Fruit fly (Drosophila melanogaster): Measurements from ENCODE around the gene bocks.

The bocks gene

DNA sequence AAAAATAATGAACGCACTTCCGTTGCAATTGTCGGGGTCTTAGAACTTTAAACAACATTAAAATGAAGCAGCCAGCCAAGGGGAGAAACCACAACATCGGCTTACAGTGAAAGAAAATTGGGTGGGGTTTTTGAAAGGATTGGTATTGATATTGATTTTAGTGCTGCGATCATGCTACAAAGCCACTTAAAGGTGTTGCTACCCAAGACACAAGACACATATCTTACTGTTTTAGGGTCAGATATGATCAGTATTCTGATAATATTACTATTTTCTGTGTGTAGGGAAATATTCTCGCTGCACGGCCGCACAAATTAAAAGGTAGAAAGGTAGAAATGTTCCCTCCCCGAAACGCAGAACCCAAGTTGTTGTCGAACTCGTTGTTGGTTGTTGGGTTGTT lies 14.3 kb upstream of the bocks start (continued):
- TF ChIP-seq CG10959 (GFP tag; IDR thresholded peaks at IDR 0.05) (peak; percentile 61), Blimp-1 (GFP tag; optimal IDR thresholded peaks at IDR 0.05) (peak; percentile 67), CG10979 (tag; optimal IDR thresholded peaks at IDR 0.05) (peak; percentile 79), nom (GFP tag; optimal IDR thresholded peaks at IDR 0.05) (peak; percentile 37), CG8089 (GFP tag; optimal IDR thresholded peaks at IDR 0.05) (peak; percentile 14), CG3407 (GFP tag; optimal IDR thresholded peaks at IDR 0.05) (peak; percentile 24), CG11723 (GFP tag; optimal IDR thresholded peaks at IDR 0.05) (peak; percentile 1), D (optimal IDR thresholded peaks at IDR 0.05) (no peak), D (GFP tag; optimal IDR thresholded peaks at IDR 0.05) (peak; percentile 51), CG31441 (GFP tag; IDR thresholded peaks at IDR 0.05) (peak; percentile 41; the same call in 1 of the 2 replicates), GATAe (GFP tag; conservative IDR thresholded peaks at IDR 0.05) (no peak), Xbp1 (GFP tag; optimal IDR thresholded peaks at IDR 0.05) (peak; percentile 9), CG18262 (tag; optimal IDR thresholded peaks at IDR 0.05) (peak; percentile 77), Atf3 (GFP tag; optimal IDR thresholded peaks at IDR 0.05) (no peak), sna (GFP tag; IDR thresholded peaks at IDR 0.05; ENCODE audit: partially characterized antibody) (no peak), Side (GFP tag; optimal IDR thresholded peaks at IDR 0.05) (peak; percentile 54), tup (GFP tag; optimal IDR thresholded peaks at IDR 0.05) (peak; percentile 8), D19A (tag; optimal IDR thresholded peaks at IDR 0.05) (peak; percentile 50), Chrac-16 (GFP tag; optimal IDR thresholded peaks at IDR 0.05) (peak; percentile 36), nmo (GFP tag; optimal IDR thresholded peaks at IDR 0.05) (peak; percentile 63), CG13775 (GFP tag; optimal IDR thresholded peaks at IDR 0.05) (peak; percentile 44), dmrt11E (tag; optimal IDR thresholded peaks at IDR 0.05) (peak; percentile 81), dmrt99B (tag; optimal IDR thresholded peaks at IDR 0.05) (peak; percentile 13), Stat92E (GFP tag; optimal IDR thresholded peaks at IDR 0.05) (peak in 1 of 3 experiments; percentile 30), CG4820 (GFP tag; optimal IDR thresholded peaks at IDR 0.05) (peak; percentile 42), croc (GFP tag; conservative IDR thresholded peaks at IDR 0.05) (peak; percentile 48; the same call in 2 of the 3 replicates), CG30431 (GFP tag; optimal IDR thresholded peaks at IDR 0.05) (peak; percentile 49), CG17328 (GFP tag; IDR thresholded peaks at IDR 0.05) (peak; percentile 59), CoRest (tag; optimal IDR thresholded peaks at IDR 0.05) (peak; percentile 28), lab (GFP tag; optimal IDR thresholded peaks at IDR 0.05) (peak; percentile 2), sens (GFP tag) (peak; percentile 93), bsh (GFP tag; optimal IDR thresholded peaks at IDR 0.05) (peak; percentile 47 to 77), CG11247 (GFP tag; IDR thresholded peaks at IDR 0.05) (no peak), CG5245 (GFP tag; optimal IDR thresholded peaks at IDR 0.05) (peak; percentile 45), chif (GFP tag; optimal IDR thresholded peaks at IDR 0.05) (peak; percentile 55 to 69), CG2678 (tag; optimal IDR thresholded peaks at IDR 0.05) (peak; percentile 23), tio (GFP tag; optimal IDR thresholded peaks at IDR 0.05) (peak; percentile 43), NC2β (GFP tag; optimal IDR thresholded peaks at IDR 0.05) (peak; percentile 63), CG17568 (GFP tag; optimal IDR thresholded peaks at IDR 0.05) (no peak), CG8924 (tag; optimal IDR thresholded peaks at IDR 0.05) (peak; percentile 40), CG6175 (GFP tag; IDR thresholded peaks at IDR 0.05) (no peak), fd96Cb (tag; optimal IDR thresholded peaks at IDR 0.05) (peak; percentile 60), Oli (tag; optimal IDR thresholded peaks at IDR 0.05) (peak; percentile 4), zf30C (GFP tag; optimal IDR thresholded peaks at IDR 0.05) (peak; percentile 77), CG13424 (tag; optimal IDR thresholded peaks at IDR 0.05) (peak; percentile 8), corto (GFP tag; optimal IDR thresholded peaks at IDR 0.05) (no peak), Abd-B (GFP tag; optimal IDR thresholded peaks at IDR 0.05) (peak; percentile 23), CG8388 (GFP tag; optimal IDR thresholded peaks at IDR 0.05) (peak; percentile 51), CG4424 (GFP tag; optimal IDR thresholded peaks at IDR 0.05) (peak; percentile 67), gsb-n (tag; optimal IDR thresholded peaks at IDR 0.05) (peak; percentile 62)

Measured in whole organism, embryonic.